Worm (Caenorhabditis elegans): Measurements from ENCODE around the gene Y48G9A.9.

Y48G9A.9 gene

DNA sequence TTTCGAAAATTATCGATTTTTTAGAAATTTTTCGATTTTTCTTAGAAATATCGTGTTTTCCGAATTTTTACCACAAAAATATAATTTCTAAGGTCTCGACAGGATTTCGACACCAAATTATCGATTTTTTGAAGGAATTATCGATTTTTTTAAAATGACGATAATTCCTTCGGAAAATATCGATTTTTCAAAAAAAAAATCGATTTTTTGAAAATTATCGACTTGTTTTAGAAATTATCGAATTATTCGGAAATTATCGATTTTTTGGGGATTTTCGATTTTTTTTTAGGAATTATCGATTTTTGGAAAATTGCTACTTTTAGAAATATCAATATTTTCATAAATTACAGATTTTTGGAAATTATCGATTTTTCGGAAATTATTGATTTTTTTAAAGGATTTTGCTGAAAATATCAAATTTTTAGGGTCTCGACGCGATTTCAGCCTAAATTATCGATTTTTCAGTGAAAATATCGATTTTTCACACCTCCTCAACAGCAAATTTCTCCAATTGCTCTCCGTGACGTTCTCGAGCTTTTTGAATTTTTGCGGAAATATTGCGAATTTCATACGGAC lies 20.2 kb downstream of the Y48G9A.9 start:
- TF ChIP-seq ama-1 (optimal IDR thresholded peaks at IDR 0.05) (no peak), sea-1 (GFP tag; conservative IDR thresholded peaks at IDR 0.05) (no peak), scrt-1 (GFP tag; IDR thresholded peaks at IDR 0.05) (no peak), ceh-36 (tag; optimal IDR thresholded peaks at IDR 0.05) (no peak), hmbx-1 (tag; optimal IDR thresholded peaks at IDR 0.05) (no peak), hmg-4 (GFP tag; optimal IDR thresholded peaks at IDR 0.05) (no peak), aly-1 (tag; optimal IDR thresholded peaks at IDR 0.05) (no peak), ceh-13 (GFP tag; optimal IDR thresholded peaks at IDR 0.05) (no peak), flt-1 (GFP tag; IDR thresholded peaks at IDR 0.05) (no peak), ets-7 (tag; optimal IDR thresholded peaks at IDR 0.05) (no peak), tra-4 (tag; optimal IDR thresholded peaks at IDR 0.05) (no peak)

DNA sequence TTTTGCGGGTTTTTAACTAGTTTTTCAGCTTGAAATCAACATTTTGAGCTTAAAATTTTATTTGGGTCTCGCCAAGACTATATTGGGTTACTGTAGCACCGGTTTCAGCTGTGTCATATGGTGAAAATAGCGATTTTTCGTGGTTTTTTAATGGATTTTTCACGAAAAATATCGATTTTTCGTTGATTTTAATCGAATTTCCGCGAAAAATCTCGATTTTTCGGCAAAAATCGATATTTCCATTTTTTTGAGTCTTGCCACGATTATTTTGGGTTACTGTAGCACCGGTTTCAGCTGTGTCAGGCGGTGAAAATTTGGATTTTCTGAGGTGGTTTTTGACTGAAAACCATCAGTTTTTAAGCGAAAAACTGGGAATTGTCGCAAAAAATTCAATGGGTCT lies 22.8 kb downstream of the Y48G9A.9 start:
- TF ChIP-seq ceh-13 (GFP tag; optimal IDR thresholded peaks at IDR 0.05) = no peak
- no peak for TF ChIP-seq F13C5.2 (tag; optimal IDR thresholded peaks at IDR 0.05)
- TF ChIP-seq tbx-11 (GFP tag; IDR thresholded peaks at IDR 0.05) = no peak
- no peak for TF ChIP-seq tra-4 (tag; optimal IDR thresholded peaks at IDR 0.05)
- no peak for TF ChIP-seq hmbx-1 (tag; optimal IDR thresholded peaks at IDR 0.05)
- TF ChIP-seq ama-1 (optimal IDR thresholded peaks at IDR 0.05) = no peak
- TF ChIP-seq sea-1 (GFP tag; conservative IDR thresholded peaks at IDR 0.05) = no peak
- TF ChIP-seq tbx-37 (GFP tag; conservative IDR thresholded peaks at IDR 0.05) = no peak
- TF ChIP-seq hmg-4 (GFP tag; optimal IDR thresholded peaks at IDR 0.05) = no peak
- no peak for TF ChIP-seq hnd-1 (tag; optimal IDR thresholded peaks at IDR 0.05)
- no peak for TF ChIP-seq ets-7 (tag; optimal IDR thresholded peaks at IDR 0.05)
- TF ChIP-seq flt-1 (GFP tag; IDR thresholded peaks at IDR 0.05) = no peak
- no peak for TF ChIP-seq ceh-36 (tag; optimal IDR thresholded peaks at IDR 0.05)
- no peak for TF ChIP-seq aly-1 (tag; optimal IDR thresholded peaks at IDR 0.05)
- TF ChIP-seq pes-1 (GFP tag; IDR thresholded peaks at IDR 0.05) = no peak
- no peak for TF ChIP-seq scrt-1 (GFP tag; IDR thresholded peaks at IDR 0.05)

DNA sequence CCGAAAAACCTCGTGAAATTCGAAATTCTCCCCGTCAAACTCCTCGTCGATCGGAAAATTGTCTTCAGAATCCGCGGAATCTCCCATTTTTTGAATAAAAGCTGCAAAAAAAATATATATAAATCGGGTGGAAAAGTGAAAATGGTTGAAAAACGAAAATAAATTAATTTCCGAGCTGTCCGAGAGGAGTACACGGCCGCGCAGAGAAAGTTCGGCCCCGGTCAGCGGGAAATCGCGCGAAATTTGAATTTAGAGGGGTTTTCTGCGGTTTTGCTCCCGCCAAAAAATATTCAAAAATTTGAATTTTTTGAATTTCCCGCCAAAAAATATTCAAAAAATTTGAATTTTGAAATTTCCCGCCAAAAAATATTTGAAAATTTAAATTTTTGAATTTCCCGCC lies 24.3 kb downstream of the Y48G9A.9 start, which contains the start of gene Y48G9A.11:
Y48G9A.11 (minus strand) TSS at position 101 of the 400 bp plus-strand sequence.
- no peak for TF ChIP-seq hmg-4 (GFP tag; optimal IDR thresholded peaks at IDR 0.05)
- TF ChIP-seq ceh-13 (GFP tag; optimal IDR thresholded peaks at IDR 0.05) = no peak
- TF ChIP-seq aly-1 (tag; optimal IDR thresholded peaks at IDR 0.05) = no peak
- TF ChIP-seq flt-1 (GFP tag; IDR thresholded peaks at IDR 0.05) = no peak
- no peak for TF ChIP-seq ceh-36 (tag; optimal IDR thresholded peaks at IDR 0.05)
- no peak for TF ChIP-seq hnd-1 (tag; optimal IDR thresholded peaks at IDR 0.05)
- no peak for TF ChIP-seq ets-7 (tag; optimal IDR thresholded peaks at IDR 0.05)

ce11 chrIII:2117541-2117940 lies 25.0 kb downstream of the Y48G9A.9 start, which contains the start of gene Y48G9A.6:
Gene Y48G9A.6, plus strand, starts transcription at chrIII:2117841.
- TF ChIP-seq ceh-13 (GFP tag; optimal IDR thresholded peaks at IDR 0.05) = no peak
- no peak for TF ChIP-seq tbx-11 (GFP tag; IDR thresholded peaks at IDR 0.05)
- TF ChIP-seq hnd-1 (tag; optimal IDR thresholded peaks at IDR 0.05) = no peak
- TF ChIP-seq B0310.2 (tag; optimal IDR thresholded peaks at IDR 0.05) = no peak
- no peak for TF ChIP-seq scrt-1 (GFP tag; IDR thresholded peaks at IDR 0.05)
- no peak for TF ChIP-seq ets-7 (tag; optimal IDR thresholded peaks at IDR 0.05)
- no peak for TF ChIP-seq ama-1 (optimal IDR thresholded peaks at IDR 0.05)
- TF ChIP-seq hmg-4 (GFP tag; optimal IDR thresholded peaks at IDR 0.05) = no peak
- no peak for TF ChIP-seq tbx-37 (GFP tag; conservative IDR thresholded peaks at IDR 0.05)
- TF ChIP-seq tra-4 (tag; optimal IDR thresholded peaks at IDR 0.05) = no peak
- TF ChIP-seq pes-1 (GFP tag; IDR thresholded peaks at IDR 0.05) = no peak
- TF ChIP-seq ceh-36 (tag; optimal IDR thresholded peaks at IDR 0.05) = no peak

DNA sequence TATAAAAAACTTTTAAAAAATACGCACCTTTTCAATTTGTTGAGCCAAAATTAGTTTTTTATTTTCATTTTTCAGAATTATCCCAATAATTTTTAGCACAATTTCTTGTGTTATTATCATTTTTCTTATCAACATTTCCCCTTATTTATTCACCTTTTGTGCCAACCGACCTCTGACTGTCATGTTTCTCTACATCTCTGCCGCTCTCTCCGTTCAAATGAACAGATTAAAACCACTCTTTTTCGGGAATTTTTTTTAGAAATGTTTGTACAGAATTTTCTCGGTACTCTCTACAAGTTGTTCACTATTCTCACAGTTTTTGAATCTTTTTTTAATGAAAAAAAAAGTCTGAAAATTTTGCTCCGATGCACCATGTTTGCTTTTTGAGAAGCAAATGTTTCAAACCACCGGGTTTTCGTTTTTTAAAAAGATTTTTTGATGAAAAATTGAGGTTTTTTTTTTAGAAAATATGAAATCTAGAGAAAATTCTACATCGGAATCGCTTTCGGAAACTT lies 31.2 kb downstream of the Y48G9A.9 start, which contains the start of gene frl-1:
frl-1 (plus strand) TSS at position 465 of the 515 bp plus-strand sequence.
- TF ChIP-seq B0310.2 (tag; optimal IDR thresholded peaks at IDR 0.05) (no peak), ceh-36 (tag; optimal IDR thresholded peaks at IDR 0.05) (no peak), ets-7 (tag; optimal IDR thresholded peaks at IDR 0.05) (no peak), tbx-37 (GFP tag; conservative IDR thresholded peaks at IDR 0.05) (no peak), scrt-1 (GFP tag; IDR thresholded peaks at IDR 0.05) (no peak), flt-1 (GFP tag; IDR thresholded peaks at IDR 0.05) (no peak), pes-1 (GFP tag; IDR thresholded peaks at IDR 0.05) (no peak), hmg-4 (GFP tag; optimal IDR thresholded peaks at IDR 0.05) (no peak), F13C5.2 (tag; optimal IDR thresholded peaks at IDR 0.05) (no peak), tbx-11 (GFP tag; IDR thresholded peaks at IDR 0.05) (no peak), aly-1 (tag; optimal IDR thresholded peaks at IDR 0.05) (no peak), hnd-1 (tag; optimal IDR thresholded peaks at IDR 0.05) (no peak), ama-1 (optimal IDR thresholded peaks at IDR 0.05) (no peak), sea-1 (GFP tag; conservative IDR thresholded peaks at IDR 0.05) (no peak), tra-4 (tag; optimal IDR thresholded peaks at IDR 0.05) (no peak), ceh-13 (GFP tag; optimal IDR thresholded peaks at IDR 0.05) (no peak), hmbx-1 (tag; optimal IDR thresholded peaks at IDR 0.05) (no peak)

ce11 chrIII:2125936-2126335 lies 33.4 kb downstream of the Y48G9A.9 start:
- TF ChIP-seq F13C5.2 (tag; optimal IDR thresholded peaks at IDR 0.05) (no peak), ceh-36 (tag; optimal IDR thresholded peaks at IDR 0.05) (peak; percentile 14)

DNA sequence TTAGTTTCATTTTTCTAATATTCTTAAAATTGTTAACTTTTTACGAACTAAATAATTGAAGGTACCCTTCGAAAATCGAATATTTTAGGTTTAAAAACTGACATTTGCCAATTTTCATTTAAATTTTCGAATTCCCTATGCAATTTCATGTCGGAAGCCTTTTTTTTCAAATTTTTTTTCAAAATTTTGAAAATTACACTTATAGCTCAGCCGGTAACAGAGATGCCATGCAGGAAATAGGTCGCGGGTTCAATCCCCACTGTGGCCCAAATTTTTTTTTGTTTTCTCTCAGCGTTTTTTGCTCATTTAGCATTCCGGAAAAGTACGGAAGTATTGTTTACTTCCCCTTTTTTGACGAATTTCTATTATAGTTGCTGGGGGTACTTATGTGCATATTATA lies 36.9 kb downstream of the Y48G9A.9 start:
- no peak for TF ChIP-seq F13C5.2 (tag; optimal IDR thresholded peaks at IDR 0.05)
- TF ChIP-seq ets-7 (tag; optimal IDR thresholded peaks at IDR 0.05) = no peak
- no peak for TF ChIP-seq hnd-1 (tag; optimal IDR thresholded peaks at IDR 0.05)
- TF ChIP-seq hmbx-1 (tag; optimal IDR thresholded peaks at IDR 0.05) = no peak
- TF ChIP-seq tbx-11 (GFP tag; IDR thresholded peaks at IDR 0.05) = no peak
- no peak for TF ChIP-seq tra-4 (tag; optimal IDR thresholded peaks at IDR 0.05)
- TF ChIP-seq ceh-36 (tag; optimal IDR thresholded peaks at IDR 0.05) = no peak
- no peak for TF ChIP-seq hmg-4 (GFP tag; optimal IDR thresholded peaks at IDR 0.05)

DNA sequence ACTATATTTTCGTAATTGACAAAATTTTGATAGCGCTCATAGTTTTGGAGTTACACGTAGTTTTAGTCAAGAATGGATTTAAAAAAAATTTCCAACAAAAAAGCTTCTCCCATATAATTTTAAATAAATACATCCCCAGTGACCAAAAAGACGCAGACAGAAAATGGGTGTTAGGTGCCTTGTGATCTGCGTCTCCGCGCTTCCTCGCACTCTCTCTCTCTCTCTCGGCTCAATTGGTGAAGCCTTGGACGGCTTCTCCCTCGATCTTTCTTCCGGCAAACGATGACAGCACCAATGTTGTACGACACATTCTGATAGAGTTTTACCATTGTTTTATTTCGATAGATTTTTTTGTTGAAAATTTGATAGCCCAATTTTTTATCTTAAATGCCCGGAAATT lies 37.5 kb downstream of the Y48G9A.9 start:
- TF ChIP-seq ceh-36 (tag; optimal IDR thresholded peaks at IDR 0.05) (no peak), hnd-1 (tag; optimal IDR thresholded peaks at IDR 0.05) (no peak), F13C5.2 (tag; optimal IDR thresholded peaks at IDR 0.05) (no peak), tra-4 (tag; optimal IDR thresholded peaks at IDR 0.05) (no peak), hmg-4 (GFP tag; optimal IDR thresholded peaks at IDR 0.05) (no peak), sea-1 (GFP tag; conservative IDR thresholded peaks at IDR 0.05) (no peak)
